Fruit fly (Drosophila melanogaster) whole organism, embryonic: ENCODE results near the gene pdm2.

Experiments used
- B-H1 ChIP-seq: fragments of 200-800 bp; sonication (Bioruptor generic); IDR thresholded peaks from 3 replicates; pipeline ENCODE4 v1.3.6; 2022; ENCODE audit warnings: missing biosample characterization, missing genetic modification characterization
- B-H2 ChIP-seq: fragments of 200-800 bp; sonication (Bioruptor generic); optimal IDR thresholded peaks from 2 replicates; lab custom pipeline; 2018; ENCODE audit warnings: missing biosample characterization, mild to moderate bottlenecking, missing genetic modification characterization
- Bdp1 ChIP-seq: fragments of 200-800 bp; sonication (Bioruptor generic); optimal IDR thresholded peaks from 3 replicates; lab custom pipeline; 2016; ENCODE audit warnings: missing biosample characterization, missing genetic modification characterization
- Bgb ChIP-seq: fragments of 200-800 bp; sonication (Bioruptor generic); IDR thresholded peaks from 2 replicates; pipeline ENCODE4 v1.3.6; 2022; ENCODE audit warnings: missing biosample characterization, missing genetic modification characterization; ENCODE audit not compliant: partially characterized antibody
- CG10654 ChIP-seq: fragments of 200-800 bp; sonication (Bioruptor generic); optimal IDR thresholded peaks from 2 replicates; lab custom pipeline; 2016; ENCODE audit warnings: missing biosample characterization, missing genetic modification characterization
- CG13894 ChIP-seq: fragments of 200-800 bp; sonication (Bioruptor generic); optimal IDR thresholded peaks from 3 replicates; lab custom pipeline; 2018; ENCODE audit warnings: missing biosample characterization, mild to moderate bottlenecking, missing genetic modification characterization, moderate library complexity
- CG15011 ChIP-seq: fragments of 200-800 bp; sonication (Bioruptor generic); optimal IDR thresholded peaks from 3 replicates; lab custom pipeline; 2018; ENCODE audit warnings: missing biosample characterization, mild to moderate bottlenecking, missing genetic modification characterization
- CG15601 ChIP-seq: fragments of 200-800 bp; sonication (Bioruptor generic); optimal IDR thresholded peaks from 3 replicates; lab custom pipeline; 2019; ENCODE audit warnings: missing biosample characterization, mild to moderate bottlenecking, missing genetic modification characterization, moderate library complexity
- CG16813 ChIP-seq: fragments of 200-800 bp; sonication (Bioruptor generic); IDR thresholded peaks from 3 replicates; pipeline ENCODE4 v1.3.6; 2022; ENCODE audit warnings: missing biosample characterization, missing genetic modification characterization; ENCODE audit not compliant: partially characterized antibody
- CG18011 ChIP-seq: fragments of 200-800 bp; sonication (Bioruptor generic); optimal IDR thresholded peaks from 2 replicates; lab custom pipeline; 2017; ENCODE audit warnings: missing biosample characterization, missing genetic modification characterization, mild to moderate bottlenecking, moderate library complexity, missing genotype
- CG2116 ChIP-seq: fragments of 200-800 bp; sonication (Bioruptor generic); optimal IDR thresholded peaks from 3 replicates; lab custom pipeline; 2018; ENCODE audit warnings: missing biosample characterization, mild to moderate bottlenecking, missing genetic modification characterization
- CG3065 ChIP-seq: fragments of 200-800 bp; sonication (Bioruptor generic); optimal IDR thresholded peaks from 2 replicates; lab custom pipeline; 2016; ENCODE audit warnings: missing biosample characterization, missing genetic modification characterization
- CG31388 ChIP-seq: fragments of 200-800 bp; sonication (Bioruptor generic); optimal IDR thresholded peaks from 2 replicates; lab custom pipeline; 2016; ENCODE audit warnings: missing biosample characterization, missing genetic modification characterization
- CG34224 ChIP-seq: fragments of 200-800 bp; sonication (Bioruptor generic); IDR thresholded peaks from 3 replicates; pipeline ENCODE4 v1.3.6; 2022; ENCODE audit warnings: missing biosample characterization, missing genetic modification characterization; ENCODE audit not compliant: partially characterized antibody
- CG3995 ChIP-seq: fragments of 200-800 bp; sonication (Bioruptor generic); optimal IDR thresholded peaks from 3 replicates; lab custom pipeline; 2016; ENCODE audit warnings: missing biosample characterization, missing genetic modification characterization
- CG6254 ChIP-seq: fragments of 200-800 bp; sonication (Bioruptor generic); optimal IDR thresholded peaks from 3 replicates; lab custom pipeline; 2017; ENCODE audit warnings: mild to moderate bottlenecking, missing biosample characterization, missing genetic modification reagents, missing genetic modification characterization
- CG6272 ChIP-seq: fragments of 200-800 bp; sonication (Bioruptor generic); IDR thresholded peaks from 2 replicates; pipeline ENCODE4 v1.3.6; 2022; ENCODE audit warnings: missing biosample characterization, missing genetic modification characterization
- CG6791 ChIP-seq: fragments of 200-800 bp; sonication (Bioruptor generic); IDR thresholded peaks from 3 replicates; pipeline ENCODE4 v1.3.6; 2022; ENCODE audit warnings: missing biosample characterization, missing genetic modification characterization; ENCODE audit not compliant: partially characterized antibody
- CG8388 ChIP-seq: fragments of 200-800 bp; sonication (Bioruptor generic); optimal IDR thresholded peaks from 2 replicates; lab custom pipeline; 2019; ENCODE audit warnings: missing biosample characterization, mild to moderate bottlenecking, missing genetic modification characterization, moderate library complexity
- CG9437 ChIP-seq: fragments of 200-800 bp; sonication (Bioruptor generic); optimal IDR thresholded peaks from 2 replicates; lab custom pipeline; 2018; ENCODE audit warnings: missing biosample characterization, mild to moderate bottlenecking, missing genetic modification characterization
- Dbx ChIP-seq: fragments of 200-800 bp; sonication (Bioruptor generic); IDR thresholded peaks from 3 replicates; pipeline ENCODE4 v1.3.6; 2022; ENCODE audit warnings: missing biosample characterization, missing genetic modification characterization
- GATAe ChIP-seq: fragments of 200-800 bp; sonication (Bioruptor generic); conservative IDR thresholded peaks from 2 replicates; pipeline ENCODE4 v1.3.6; 2022; ENCODE audit warnings: missing biosample characterization, missing genetic modification characterization
- Gug ChIP-seq: fragments of 200-800 bp; sonication (Bioruptor generic); IDR thresholded peaks from 4 replicates; pipeline ENCODE4 v1.3.6; 2022; ENCODE audit warnings: missing biosample characterization, missing genetic modification characterization
- H2.0 ChIP-seq: fragments of 200-800 bp; sonication (Bioruptor generic); IDR thresholded peaks from 2 replicates; pipeline ENCODE4 v1.3.6; 2022; ENCODE audit warnings: missing biosample characterization, missing genetic modification characterization
- HLH3B ChIP-seq: fragments of 200-800 bp; sonication (Bioruptor generic); IDR thresholded peaks from 2 replicates; pipeline ENCODE4 v1.3.6; 2022; ENCODE audit warnings: missing biosample characterization, missing genetic modification characterization
- Hand ChIP-seq: fragments of 200-800 bp; sonication (Bioruptor generic); optimal IDR thresholded peaks from 2 replicates; lab custom pipeline; 2017; ENCODE audit warnings: mild to moderate bottlenecking, missing biosample characterization, missing genetic modification reagents, missing genetic modification characterization
- Hey ChIP-seq: fragments of 200-800 bp; sonication (Bioruptor generic); optimal IDR thresholded peaks from 3 replicates; lab custom pipeline; 2018; ENCODE audit warnings: missing biosample characterization, mild to moderate bottlenecking, missing genetic modification characterization
- Hr39 ChIP-seq: fragments of >200 bp; optimal IDR thresholded peaks from 2 replicates; lab custom pipeline; 2017
- Meics ChIP-seq: fragments of 200-800 bp; sonication (Bioruptor generic); optimal IDR thresholded peaks from 2 replicates; lab custom pipeline; 2017; ENCODE audit warnings: missing biosample characterization, mild to moderate bottlenecking, missing genetic modification characterization
- NC2β ChIP-seq: fragments of 200-800 bp; sonication (Bioruptor generic); optimal IDR thresholded peaks from 2 replicates; lab custom pipeline; 2016; ENCODE audit warnings: missing biosample characterization, missing genetic modification characterization
- Neu2 ChIP-seq: fragments of 200-800 bp; sonication (Bioruptor generic); optimal IDR thresholded peaks from 3 replicates; lab custom pipeline; 2016; ENCODE audit warnings: missing biosample characterization, missing genetic modification characterization, borderline replicate concordance
- Vsx1 ChIP-seq: fragments of 200-800 bp; sonication (Bioruptor generic); optimal IDR thresholded peaks from 2 replicates; lab custom pipeline; 2017; ENCODE audit warnings: missing biosample characterization, mild to moderate bottlenecking, missing genetic modification characterization, missing genetic modification reagents
- ab ChIP-seq: fragments of 200-800 bp; sonication (Bioruptor generic); optimal IDR thresholded peaks from 2 replicates; lab custom pipeline; 2016; ENCODE audit warnings: missing biosample characterization, missing genetic modification characterization
- ap ChIP-seq: fragments of 200-800 bp; sonication (Bioruptor generic); IDR thresholded peaks from 2 replicates; pipeline ENCODE4 v1.3.6; 2022; ENCODE audit warnings: missing biosample characterization, missing genetic modification characterization
- ara ChIP-seq: fragments of 200-800 bp; sonication (Bioruptor generic); IDR thresholded peaks from 2 replicates; pipeline ENCODE4 v1.3.6; 2022; ENCODE audit warnings: missing biosample characterization, missing genetic modification characterization
- ash1 ChIP-seq: fragments of 200-800 bp; sonication (Bioruptor generic); optimal IDR thresholded peaks from 2 replicates; lab custom pipeline; 2018; ENCODE audit warnings: missing biosample characterization, mild to moderate bottlenecking, missing genetic modification characterization
- az2 ChIP-seq: fragments of 200-800 bp; sonication (Bioruptor generic); optimal IDR thresholded peaks from 3 replicates; lab custom pipeline; 2016; ENCODE audit warnings: missing biosample characterization, missing genetic modification characterization
- chn ChIP-seq: fragments of 200-800 bp; sonication (Bioruptor generic); optimal IDR thresholded peaks from 2 replicates; lab custom pipeline; 2016; ENCODE audit warnings: missing biosample characterization, missing genetic modification characterization
- croc ChIP-seq: fragments of 200-800 bp; sonication (Bioruptor generic); conservative IDR thresholded peaks from 3 replicates; pipeline ENCODE4 v1.3.6; 2022; ENCODE audit warnings: missing biosample characterization, missing genetic modification characterization
- crol ChIP-seq: fragments of 200-800 bp; sonication (Bioruptor generic); IDR thresholded peaks from 2 replicates; pipeline ENCODE4 v1.3.6; 2022; ENCODE audit warnings: missing biosample characterization, missing genetic modification characterization
- dmrt99B ChIP-seq: fragments of 200-800 bp; sonication (Bioruptor generic); optimal IDR thresholded peaks from 2 replicates; lab custom pipeline; 2018; ENCODE audit warnings: missing biosample characterization, mild to moderate bottlenecking, missing genetic modification characterization, moderate library complexity
- eve ChIP-seq, 2 experiments: fragments of >200 bp; optimal IDR thresholded peaks; 2 replicates each; lab custom pipeline; 2017; ENCODE audit warnings: missing biosample characterization in 2 of 2, missing genetic modification characterization in 2 of 2
- ftz-f1 ChIP-seq: fragments of 200-800 bp; sonication (Bioruptor generic); optimal IDR thresholded peaks from 2 replicates; lab custom pipeline; 2016; ENCODE audit warnings: missing biosample characterization, missing genetic modification characterization
- gfzf ChIP-seq: fragments of 200-800 bp; sonication (Bioruptor generic); optimal IDR thresholded peaks from 2 replicates; lab custom pipeline; 2016; ENCODE audit warnings: missing biosample characterization, mild to moderate bottlenecking, missing genetic modification characterization, moderate library complexity
- kah ChIP-seq: fragments of 200-800 bp; sonication (Bioruptor generic); optimal IDR thresholded peaks from 2 replicates; lab custom pipeline; 2018; ENCODE audit warnings: missing biosample characterization, mild to moderate bottlenecking, missing genetic modification characterization
- lbe ChIP-seq: fragments of 200-800 bp; sonication (Bioruptor generic); optimal IDR thresholded peaks from 2 replicates; lab custom pipeline; 2016; ENCODE audit warnings: missing biosample characterization, mild to moderate bottlenecking, missing genetic modification characterization
- ro ChIP-seq: fragments of 200-800 bp; sonication (Bioruptor generic); IDR thresholded peaks from 2 replicates; pipeline ENCODE4 v1.3.6; 2022; ENCODE audit warnings: missing biosample characterization, missing genetic modification characterization
- tin ChIP-seq: fragments of 200-800 bp; sonication (Bioruptor generic); optimal IDR thresholded peaks from 3 replicates; lab custom pipeline; 2016; ENCODE audit warnings: missing biosample characterization, missing genetic modification characterization
- unc-4 ChIP-seq: fragments of 200-800 bp; sonication (Bioruptor generic); IDR thresholded peaks from 2 replicates; pipeline ENCODE4 v1.3.6; 2022; ENCODE audit warnings: missing biosample characterization, missing genetic modification characterization; ENCODE audit not compliant: partially characterized antibody
- zfh1 ChIP-seq: fragments of 200-800 bp; sonication (Bioruptor generic); IDR thresholded peaks from 3 replicates; pipeline ENCODE4 v1.3.6; 2022; ENCODE audit warnings: missing biosample characterization, missing genetic modification characterization

Gene pdm2

DNA sequence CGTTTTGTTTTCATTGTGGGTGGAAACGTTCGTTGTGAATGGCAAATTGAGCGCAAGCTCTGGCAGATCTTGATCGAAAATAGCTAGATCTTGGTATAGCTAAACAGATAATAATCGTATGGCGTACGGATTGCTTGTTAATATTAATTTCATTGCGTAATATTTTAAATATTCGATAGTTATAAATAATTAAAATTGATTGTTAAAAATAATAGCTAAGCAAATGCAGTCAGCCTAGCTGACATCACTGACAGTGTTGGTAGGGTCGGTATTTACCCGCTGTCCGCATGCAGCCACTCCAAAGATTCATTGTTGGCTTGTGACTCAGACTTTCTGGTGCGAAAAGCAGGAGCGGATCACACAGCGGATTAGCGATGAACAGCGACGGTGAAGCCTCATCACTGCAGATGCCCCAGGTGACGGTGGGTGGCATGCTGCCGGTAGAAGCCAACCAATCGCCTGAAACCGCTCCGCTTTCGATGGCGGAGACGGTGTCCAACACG, 47.5 kb downstream of the pdm2 start, which contains the start of the genes CG5776 and spict (continued):
- TF ChIP-seq ap (GFP tag; lab: Robert Waterston, UW): peak; percentile 56; the same call in 1 of the 2 replicates
- TF ChIP-seq HLH3B (GFP tag; lab: Robert Waterston, UW): peak; percentile 36; the same call in 1 of the 2 replicates
- peak; percentile 63; the same call in 1 of the 2 replicates for TF ChIP-seq ara (GFP tag; lab: Robert Waterston, UW)
- peak; percentile 18 for TF ChIP-seq CG10654 (GFP tag; lab: Kevin White, UChicago)
- TF ChIP-seq Hey (tag; lab: Kevin White, UChicago): no peak
- TF ChIP-seq CG8388 (GFP tag; lab: Kevin White, UChicago): peak; percentile 69
- peak; percentile 13 for TF ChIP-seq kah (GFP tag; lab: Kevin White, UChicago)
- no peak for TF ChIP-seq Vsx1 (GFP tag; lab: Kevin White, UChicago)
- peak; percentile 75 for TF ChIP-seq CG2116 (GFP tag; lab: Kevin White, UChicago)
- no peak for TF ChIP-seq unc-4 (GFP tag; lab: Robert Waterston, UW)
- peak; percentile 54; the same call in 1 of the 2 replicates for TF ChIP-seq GATAe (GFP tag; lab: Robert Waterston, UW)
- TF ChIP-seq Gug: peak; percentile 46; the same call in 2 of the 4 replicates
- TF ChIP-seq zfh1: peak; percentile 80
- TF ChIP-seq croc (GFP tag; lab: Robert Waterston, UW): peak; percentile 39; the same call in 2 of the 3 replicates
- peak; percentile 79 for TF ChIP-seq CG6272
- TF ChIP-seq Meics (GFP tag; lab: Kevin White, UChicago): peak; percentile 72
- peak; percentile 55 for TF ChIP-seq CG9437 (GFP tag; lab: Kevin White, UChicago)
- peak; percentile 53 for TF ChIP-seq CG6254 (GFP tag; lab: Kevin White, UChicago)
- peak; percentile 57 for TF ChIP-seq CG15011 (GFP tag; lab: Kevin White, UChicago)
- no peak for TF ChIP-seq Bdp1
- no peak for TF ChIP-seq CG3065 (GFP tag; lab: Kevin White, UChicago)
- TF ChIP-seq H2.0 (GFP tag; lab: Robert Waterston, UW): peak; percentile 77
- TF ChIP-seq ab (GFP tag; lab: Kevin White, UChicago): no peak
- peak; percentile 77 for TF ChIP-seq CG18011 (GFP tag; lab: Kevin White, UChicago)
- peak; percentile 53 for TF ChIP-seq gfzf (GFP tag; lab: Kevin White, UChicago)
- peak; percentile 54 for TF ChIP-seq Bgb (GFP tag; lab: Robert Waterston, UW)
- peak; percentile 83 for TF ChIP-seq Dbx (GFP tag; lab: Robert Waterston, UW)
- TF ChIP-seq ftz-f1 (GFP tag; lab: Kevin White, UChicago): no peak
- peak; percentile 82 for TF ChIP-seq B-H2 (GFP tag; lab: Kevin White, UChicago)
- no peak for TF ChIP-seq CG16813 (GFP tag; lab: Robert Waterston, UW)
- no peak for TF ChIP-seq Hr39 (lab: Kevin White, UChicago)
- TF ChIP-seq CG13894 (tag; lab: Kevin White, UChicago): no peak
- no peak for TF ChIP-seq ash1
- TF ChIP-seq crol (GFP tag; lab: Robert Waterston, UW): no peak
- TF ChIP-seq CG3995 (GFP tag; lab: Kevin White, UChicago): no peak
- no peak; the same call in 1 of the 2 replicates for TF ChIP-seq ro (GFP tag; lab: Robert Waterston, UW)
- TF ChIP-seq CG15601 (tag; lab: Kevin White, UChicago): peak; percentile 85
- TF ChIP-seq Hand: peak; percentile 66
- TF ChIP-seq tin (GFP tag; lab: Kevin White, UChicago): peak; percentile 11
- TF ChIP-seq lbe (GFP tag; lab: Kevin White, UChicago): peak; percentile 58
- TF ChIP-seq Neu2 (GFP tag; lab: Kevin White, UChicago): no peak
- TF ChIP-seq CG31388 (GFP tag; lab: Kevin White, UChicago): no peak
- no peak for TF ChIP-seq NC2β (GFP tag; lab: Kevin White, UChicago)
- TF ChIP-seq az2: peak; percentile 23
- peak; percentile 56; the same call in 2 of the 3 replicates for TF ChIP-seq B-H1 (GFP tag; lab: Robert Waterston, UW)
- no peak for TF ChIP-seq eve (GFP tag; optimal IDR thresholded peaks at IDR 0.05; lab: Kevin White, UChicago)
- no peak for TF ChIP-seq dmrt99B (tag; lab: Kevin White, UChicago)
- TF ChIP-seq CG6791 (GFP tag; lab: Robert Waterston, UW): no peak
- TF ChIP-seq chn: peak; percentile 38
- TF ChIP-seq CG34224 (GFP tag; lab: Robert Waterston, UW): peak; percentile 12; the same call in 1 of the 3 replicates
